Worm (Caenorhabditis elegans) whole organism, early embryonic: ENCODE results near the gene K08H2.10.

Experiments
- hnd-1 ChIP-seq: sonication (generic microtip); optimal IDR thresholded peaks from 2 replicates; lab custom pipeline; 2016; ENCODE audit warnings: missing genetic modification characterization, missing compliant biosample characterization
- tra-4 ChIP-seq: sonication (generic microtip); optimal IDR thresholded peaks from 2 replicates; lab custom pipeline; 2017; ENCODE audit warnings: missing genetic modification characterization, missing compliant biosample characterization

- TF ChIP-seq tra-4 (no peak), hnd-1 (tag; lab: Kevin White, UChicago) (no peak)
Measured at ce11 chrX:13223437-13223836, 34.2 kb upstream of the K08H2.10 start, which contains the start of gene skr-20.
